Fruit fly (Drosophila melanogaster): ENCODE measurements around the gene CG6144.

DNA sequence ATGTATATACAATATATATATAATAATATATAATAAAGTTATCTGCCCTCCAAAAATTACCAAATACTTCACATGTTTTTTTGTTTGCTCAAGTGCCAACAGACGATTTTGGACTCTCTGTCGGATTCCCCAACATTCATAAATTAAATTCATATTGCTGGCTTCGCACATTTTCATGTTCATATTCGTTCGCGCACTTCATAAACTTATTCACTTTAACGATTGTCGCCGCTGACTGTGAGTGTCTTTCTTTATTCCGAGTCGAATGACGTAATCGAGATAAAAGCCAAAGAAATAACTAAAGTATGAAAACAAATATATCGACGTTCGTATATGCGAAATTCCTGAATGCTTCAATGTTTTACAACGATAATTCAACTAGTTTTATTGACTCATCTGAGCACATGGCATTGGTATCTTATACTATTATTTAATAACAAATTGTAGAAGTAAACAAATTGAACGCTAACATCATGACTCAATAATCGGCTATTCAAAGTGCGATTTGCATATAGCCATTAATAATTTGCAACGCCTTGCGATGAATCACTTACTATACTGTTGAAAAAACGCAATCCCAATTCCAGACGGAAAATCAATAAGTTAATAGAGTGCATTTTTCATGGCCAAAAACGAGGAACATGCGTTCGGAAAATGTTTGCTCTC is 11.9 kb downstream of the CG6144 start:
- no peak for TF ChIP-seq CG10631 (GFP tag; optimal IDR thresholded peaks at IDR 0.05)
- TF ChIP-seq CG16779 (tag; optimal IDR thresholded peaks at IDR 0.05) = no peak
